Worm (Caenorhabditis elegans): ENCODE measurements around the gene tag-209.

tag-209 gene

DNA sequence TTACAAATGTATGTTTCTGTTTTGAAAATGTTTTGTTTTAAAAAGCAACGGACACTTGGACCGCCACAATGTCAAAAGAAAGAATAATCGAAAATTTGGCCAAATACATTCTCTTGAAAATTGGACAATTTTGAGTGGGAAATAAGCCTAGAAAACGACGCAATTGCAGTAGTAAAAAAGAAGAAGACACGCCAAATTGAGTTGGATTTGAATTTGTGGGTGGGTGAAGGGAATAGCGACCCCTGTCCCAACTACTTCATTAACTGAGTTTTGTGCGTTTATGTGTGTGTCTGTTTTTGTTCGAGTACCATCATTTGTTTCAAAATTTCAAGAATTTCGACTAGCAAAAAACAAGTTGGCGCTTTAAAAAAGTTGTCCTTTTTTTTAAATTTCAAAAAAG is 26.3 kb upstream of the tag-209 start:
- TF ChIP-seq blmp-1 (tag; optimal IDR thresholded peaks at IDR 0.05) (no peak), rnt-1 (tag; optimal IDR thresholded peaks at IDR 0.05) (no peak), fkh-10 (GFP tag; optimal IDR thresholded peaks at IDR 0.05) (peak; percentile 11), lin-14 (GFP tag; optimal IDR thresholded peaks at IDR 0.05) (peak; percentile 40), Y116A8C.19 (tag; optimal IDR thresholded peaks at IDR 0.05; ENCODE audit: borderline replicate concordance) (no peak)

- TF ChIP-seq efl-1 (optimal IDR thresholded peaks at IDR 0.05) (no peak), efl-1 (GFP tag; optimal IDR thresholded peaks at IDR 0.05 in 1 of 2) (peak in 1 of 2 experiments; percentile 49), lin-14 (GFP tag; optimal IDR thresholded peaks at IDR 0.05) (peak; percentile 75), nhr-20 (tag; optimal IDR thresholded peaks at IDR 0.05) (no peak), ceh-82 (tag; optimal IDR thresholded peaks at IDR 0.05) (peak in 1 of 3 experiments; percentile 30), fkh-10 (GFP tag; optimal IDR thresholded peaks at IDR 0.05) (peak; percentile 75)
These were observed 25.5 kb upstream of the tag-209 start for ce11 chrII:10761653-10762052.

DNA sequence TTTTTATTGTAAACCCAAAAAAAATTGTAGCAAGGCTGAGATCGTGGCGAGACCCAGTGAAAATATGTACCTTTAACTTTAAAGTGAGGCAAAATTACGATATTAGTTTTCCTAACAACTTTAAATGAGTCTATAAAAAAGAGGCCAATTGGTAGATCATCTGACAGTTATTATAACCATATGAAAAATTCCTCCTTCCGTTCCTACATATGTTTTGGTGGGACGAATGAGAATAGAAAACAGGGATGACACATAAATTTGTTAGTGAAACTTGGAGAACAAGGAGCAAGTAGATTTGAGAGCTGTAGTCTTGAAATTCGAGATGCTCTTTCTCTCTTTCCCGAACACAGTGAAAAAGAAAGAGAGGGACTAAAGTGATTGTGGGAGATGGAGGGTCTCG is 21.9 kb upstream of the tag-209 start:
- TF ChIP-seq unc-86 (tag; optimal IDR thresholded peaks at IDR 0.05), result no peak
- no peak for TF ChIP-seq ztf-4 (tag; optimal IDR thresholded peaks at IDR 0.05)
- no peak for TF ChIP-seq nhr-19 (GFP tag; conservative IDR thresholded peaks at IDR 0.05)
- no peak for TF ChIP-seq lir-3 (tag; optimal IDR thresholded peaks at IDR 0.05; ENCODE audit: poor library complexity)
- TF ChIP-seq ceh-90 (tag; optimal IDR thresholded peaks at IDR 0.05), result no peak
- no peak for TF ChIP-seq egl-13 (tag; optimal IDR thresholded peaks at IDR 0.05)

DNA sequence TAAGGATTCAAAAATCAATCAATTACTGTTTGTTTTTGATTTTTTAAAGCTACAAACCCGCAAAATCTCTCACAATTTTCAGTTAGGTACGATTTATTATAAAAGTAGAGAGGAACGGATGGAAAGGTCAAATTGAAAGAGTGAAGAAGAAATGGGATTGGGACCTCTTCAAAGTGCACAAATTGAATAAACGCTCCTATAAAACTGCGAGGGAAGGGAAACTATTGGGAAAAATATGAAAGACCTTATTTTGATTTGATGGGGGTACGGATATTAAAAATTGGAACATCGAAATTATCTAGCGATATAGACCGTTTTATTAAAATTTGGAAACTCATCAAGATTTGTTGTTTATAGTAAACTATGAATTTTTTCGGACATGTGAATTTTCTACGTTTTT is 20.3 kb upstream of the tag-209 start:
- no peak for TF ChIP-seq F16B12.6 (tag; optimal IDR thresholded peaks at IDR 0.05)
- no peak for TF ChIP-seq dpl-1 (GFP tag; optimal IDR thresholded peaks at IDR 0.05)
- no peak for TF ChIP-seq ceh-8 (GFP tag; optimal IDR thresholded peaks at IDR 0.05)
- no peak for TF ChIP-seq zip-4 (GFP tag; optimal IDR thresholded peaks at IDR 0.05)
- no peak for TF ChIP-seq unc-98 (GFP tag; IDR thresholded peaks at IDR 0.05)
- no peak for TF ChIP-seq unc-30 (tag; optimal IDR thresholded peaks at IDR 0.05)
- TF ChIP-seq C16A3.4 (tag; optimal IDR thresholded peaks at IDR 0.05), result no peak
- TF ChIP-seq irx-1 (tag; optimal IDR thresholded peaks at IDR 0.05), result no peak
- TF ChIP-seq nhr-84 (tag; optimal IDR thresholded peaks at IDR 0.05), result no peak
- TF ChIP-seq ztf-11 (tag; optimal IDR thresholded peaks at IDR 0.05), result no peak
- TF ChIP-seq ceh-88 (GFP tag; IDR thresholded peaks at IDR 0.05), result no peak
- no peak for TF ChIP-seq nhr-76 (tag; optimal IDR thresholded peaks at IDR 0.05)
- TF ChIP-seq nhr-237 (tag; optimal IDR thresholded peaks at IDR 0.05), result no peak
- no peak for TF ChIP-seq unc-62 (GFP tag; optimal IDR thresholded peaks at IDR 0.05)
- TF ChIP-seq rnt-1 (tag; optimal IDR thresholded peaks at IDR 0.05), result no peak
- no peak for TF ChIP-seq lin-39 (tag; optimal IDR thresholded peaks at IDR 0.05)
- TF ChIP-seq lir-3 (tag; optimal IDR thresholded peaks at IDR 0.05; ENCODE audit: poor library complexity), result no peak
- no peak for TF ChIP-seq nhr-12 (tag; optimal IDR thresholded peaks at IDR 0.05)

ce11 chrII:10767977-10768376 is 19.1 kb upstream of the tag-209 start:
- TF ChIP-seq Y116A8C.19 (tag; optimal IDR thresholded peaks at IDR 0.05; ENCODE audit: borderline replicate concordance), result no peak
- TF ChIP-seq dpl-1 (GFP tag; optimal IDR thresholded peaks at IDR 0.05), result no peak
- TF ChIP-seq blmp-1 (tag; optimal IDR thresholded peaks at IDR 0.05), result no peak
- no peak for TF ChIP-seq swsn-7 (tag; optimal IDR thresholded peaks at IDR 0.05)
- TF ChIP-seq fkh-10 (GFP tag; optimal IDR thresholded peaks at IDR 0.05), result no peak
- no peak for TF ChIP-seq unc-98 (GFP tag; IDR thresholded peaks at IDR 0.05)
- TF ChIP-seq fos-1 (tag; optimal IDR thresholded peaks at IDR 0.05), result no peak
- no peak for TF ChIP-seq mep-1 (tag; optimal IDR thresholded peaks at IDR 0.05)

- peak; percentile 23 for TF ChIP-seq nhr-71 (tag; optimal IDR thresholded peaks at IDR 0.05)
- no peak for TF ChIP-seq pqm-1 (tag; optimal IDR thresholded peaks at IDR 0.05)
- peak; percentile 11 for TF ChIP-seq rnt-1 (tag; optimal IDR thresholded peaks at IDR 0.05)
- peak; percentile 0 for TF ChIP-seq fkh-8 (tag; optimal IDR thresholded peaks at IDR 0.05)
- TF ChIP-seq fkh-10 (GFP tag; optimal IDR thresholded peaks at IDR 0.05), result peak; percentile 24
- TF ChIP-seq mep-1 (tag; optimal IDR thresholded peaks at IDR 0.05), result no peak
- TF ChIP-seq nhr-47 (tag; optimal IDR thresholded peaks at IDR 0.05), result peak; percentile 20
- TF ChIP-seq ces-1 (GFP tag; optimal IDR thresholded peaks at IDR 0.05), result peak; percentile 50
- TF ChIP-seq lin-14 (GFP tag; optimal IDR thresholded peaks at IDR 0.05), result peak; percentile 47
These were observed 17.8 kb upstream of the tag-209 start for ce11 chrII:10769291-10769690.

All from whole organism, L1 larva.